Worm (Caenorhabditis elegans) whole organism, late embryonic: ENCODE data around the gene K03B8.6.

Source experiments
- K02D7.2 ChIP-seq: sonication (generic microtip); optimal IDR thresholded peaks from 2 replicates; lab custom pipeline; 2017; ENCODE audit warnings: mild to moderate bottlenecking, missing genetic modification characterization, missing compliant biosample characterization
- ama-1 ChIP-seq: fragments of 150-350 bp; optimal IDR thresholded peaks from 2 replicates; lab custom pipeline; 2014
- ceh-18 ChIP-seq: sonication (generic microtip); optimal IDR thresholded peaks from 2 replicates; lab custom pipeline; 2016; ENCODE audit warnings: missing genetic modification characterization, missing compliant biosample characterization
- dmd-4 ChIP-seq: sonication (generic microtip); optimal IDR thresholded peaks from 2 replicates; lab custom pipeline; 2016; ENCODE audit warnings: borderline replicate concordance, missing genetic modification characterization, missing compliant biosample characterization
- fkh-10 ChIP-seq: fragments of 150-350 bp; optimal IDR thresholded peaks from 2 replicates; lab custom pipeline; 2014; ENCODE audit warnings: missing biosample characterization, missing genetic modification reagents, missing genetic modification characterization
- lim-6 ChIP-seq: sonication (generic microtip); optimal IDR thresholded peaks from 2 replicates; lab custom pipeline; 2016; ENCODE audit warnings: missing genetic modification characterization, missing compliant biosample characterization
- madf-2 ChIP-seq: sonication (generic microtip); optimal IDR thresholded peaks from 2 replicates; lab custom pipeline; 2017; ENCODE audit warnings: missing genetic modification characterization, missing compliant biosample characterization
- nfya-1 ChIP-seq: sonication (generic microtip); optimal IDR thresholded peaks from 2 replicates; lab custom pipeline; 2017; ENCODE audit warnings: missing genetic modification characterization, mild to moderate bottlenecking, missing compliant biosample characterization, antibody characterized with exemption, moderate library complexity
- pha-4 ChIP-seq: fragments of 150-350 bp; optimal IDR thresholded peaks from 2 replicates; lab custom pipeline; 2018; ENCODE audit warnings: missing biosample characterization, missing genetic modification reagents, missing genetic modification characterization
- rnt-1 ChIP-seq: sonication (generic microtip); optimal IDR thresholded peaks from 2 replicates; lab custom pipeline; 2016; ENCODE audit warnings: missing genetic modification characterization, missing compliant biosample characterization
- sdc-2 ChIP-seq: sonication (generic microtip); optimal IDR thresholded peaks from 2 replicates; lab custom pipeline; 2016; ENCODE audit warnings: missing genotype, missing genetic modification characterization, missing compliant biosample characterization
- sox-4 ChIP-seq: sonication (generic microtip); optimal IDR thresholded peaks from 2 replicates; lab custom pipeline; 2017; ENCODE audit warnings: mild to moderate bottlenecking, missing genetic modification characterization, inconsistent platforms, missing compliant biosample characterization
- tbx-2 ChIP-seq: sonication (generic microtip); optimal IDR thresholded peaks from 2 replicates; lab custom pipeline; 2016; ENCODE audit warnings: missing genetic modification characterization, missing compliant biosample characterization
- unc-86 ChIP-seq: sonication (generic microtip); optimal IDR thresholded peaks from 2 replicates; lab custom pipeline; 2016; ENCODE audit warnings: missing genetic modification characterization, missing compliant biosample characterization

DNA sequence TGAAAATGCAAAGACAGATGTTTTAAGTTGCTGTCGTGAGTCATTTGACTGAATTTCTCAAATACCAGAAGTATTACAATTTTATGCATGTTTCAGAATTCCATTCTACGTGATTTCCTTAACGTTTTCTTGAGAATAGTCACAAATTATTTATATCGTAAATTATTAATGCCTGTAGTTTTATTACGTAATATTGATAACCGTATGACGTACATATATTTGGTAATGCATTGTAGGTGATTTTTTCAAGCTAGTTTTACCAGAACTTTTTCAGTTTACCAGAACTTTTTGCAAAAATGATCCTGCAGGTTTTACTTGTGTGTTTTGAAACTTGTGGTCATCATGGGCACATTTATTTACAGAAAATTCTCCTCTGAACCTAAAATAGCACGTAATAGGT, 33.5 kb upstream of the K03B8.6 start:
- TF ChIP-seq sox-4 = no peak
- TF ChIP-seq rnt-1 (tag; lab: Kevin White, UChicago) = no peak
- TF ChIP-seq ceh-18 (tag; lab: Kevin White, UChicago) = no peak
- no peak for TF ChIP-seq fkh-10 (GFP tag; lab: Kevin White, UChicago)
- TF ChIP-seq sdc-2 (tag; lab: Kevin White, UChicago) = no peak
- no peak for TF ChIP-seq lim-6
- TF ChIP-seq madf-2 (tag; lab: Kevin White, UChicago) = no peak
- no peak for TF ChIP-seq dmd-4 (tag; lab: Kevin White, UChicago)
- no peak for TF ChIP-seq K02D7.2 (tag; lab: Kevin White, UChicago)
- no peak for TF ChIP-seq unc-86 (tag; lab: Kevin White, UChicago)
- TF ChIP-seq nfya-1 = no peak
- no peak for TF ChIP-seq pha-4 (tag; lab: Kevin White, UChicago)
- TF ChIP-seq tbx-2 (tag; lab: Kevin White, UChicago) = no peak
- TF ChIP-seq ama-1 (lab: Kevin White, UChicago) = no peak
